Worm (Caenorhabditis elegans) whole organism, L1 larva: ENCODE data around the gene tag-234.

Source experiments
- aly-2 ChIP-seq: fragments of 150-350 bp; optimal IDR thresholded peaks from 2 replicates; lab custom pipeline; 2014; ENCODE audit warnings: missing biosample characterization, missing genetic modification characterization
- ama-1 ChIP-seq: fragments of 150-350 bp; optimal IDR thresholded peaks from 2 replicates; lab custom pipeline; 2014
- nhr-12 ChIP-seq: sonication (generic microtip); optimal IDR thresholded peaks from 2 replicates; lab custom pipeline; 2017; ENCODE audit warnings: missing biosample characterization, missing genetic modification characterization
- skn-1 ChIP-seq: fragments of 150-350 bp; optimal IDR thresholded peaks from 2 replicates; lab custom pipeline; 2014; ENCODE audit warnings: missing biosample characterization, missing genetic modification characterization

- no peak for TF ChIP-seq nhr-12 (tag; lab: Kevin White, UChicago)
- no peak for TF ChIP-seq aly-2 (tag; lab: Kevin White, UChicago)
- TF ChIP-seq skn-1 (tag; lab: Kevin White, UChicago) = no peak
- no peak for TF ChIP-seq ama-1 (lab: Kevin White, UChicago)
These were observed 9.9 kb upstream of the tag-234 start, which contains the start of gene H41C03.1 for ce11 chrII:5854122-5854521.
